Worm (Caenorhabditis elegans) whole organism, L4 larva: ENCODE measurements around the gene pcyt-1.

Experiments used
- D1046.2 ChIP-seq: fragments of 200-800 bp; sonication (Bioruptor generic); IDR thresholded peaks from 2 replicates; pipeline ENCODE4 v1.3.6; 2022; ENCODE audit warnings: missing genetic modification characterization, missing compliant biosample characterization
- F26F4.8 ChIP-seq: fragments of 200-800 bp; sonication (Bioruptor generic); conservative IDR thresholded peaks from 2 replicates; pipeline ENCODE4 v1.3.6; 2022; ENCODE audit warnings: missing genetic modification characterization, missing compliant biosample characterization
- F44E2.7 ChIP-seq: fragments of 200-800 bp; sonication (Bioruptor generic); IDR thresholded peaks from 2 replicates; pipeline ENCODE4 v2.1.2; 2022; ENCODE audit warnings: missing genetic modification characterization, missing compliant biosample characterization
- T20F7.1 ChIP-seq: fragments of 200-800 bp; sonication (Bioruptor generic); optimal IDR thresholded peaks from 2 replicates; lab custom pipeline; 2018; ENCODE audit warnings: mild to moderate bottlenecking, missing genetic modification characterization, missing compliant biosample characterization
- Y48G9A.11 ChIP-seq: fragments of 200-800 bp; sonication (Bioruptor generic); IDR thresholded peaks from 2 replicates; pipeline ENCODE4 v1.3.6; 2022; ENCODE audit warnings: missing genetic modification reagents, missing genetic modification characterization, missing compliant biosample characterization
- Y75B8A.6 ChIP-seq: fragments of 200-800 bp; sonication (Bioruptor generic); IDR thresholded peaks from 2 replicates; pipeline ENCODE4 v1.3.6; 2022; ENCODE audit warnings: missing genetic modification reagents, missing genetic modification characterization, missing compliant biosample characterization
- ZK546.5 ChIP-seq, 2 experiments: sonication (generic microtip); optimal IDR thresholded peaks; 2 replicates each; lab custom pipeline; 2017; ENCODE audit warnings: missing biosample characterization in 2 of 2, missing genetic modification characterization in 2 of 2
- aha-1 ChIP-seq: fragments of 150-350 bp; peaks from one replicate; lab custom pipeline; 2014; ENCODE audit warnings: missing biosample characterization, missing genetic modification characterization
- aly-2 ChIP-seq: sonication (generic microtip); optimal IDR thresholded peaks from 2 replicates; lab custom pipeline; 2018; ENCODE audit warnings: missing biosample characterization, missing genetic modification characterization
- ceh-20 ChIP-seq: fragments of 200-800 bp; sonication (Bioruptor generic); IDR thresholded peaks from 2 replicates; pipeline ENCODE4 v1.3.6; 2022; ENCODE audit warnings: missing genetic modification reagents, missing genetic modification characterization, missing compliant biosample characterization
- ceh-32 ChIP-seq: sonication (generic microtip); optimal IDR thresholded peaks from 2 replicates; lab custom pipeline; 2016; ENCODE audit warnings: mild to moderate bottlenecking, missing genetic modification characterization, missing compliant biosample characterization; ENCODE audit not compliant: poor library complexity
- ceh-62 ChIP-seq: sonication (generic microtip); optimal IDR thresholded peaks from 2 replicates; lab custom pipeline; 2017; ENCODE audit warnings: missing biosample characterization, missing genetic modification characterization
- ces-1 ChIP-seq: fragments of 150-350 bp; sonication (generic microtip); optimal IDR thresholded peaks from 4 replicates; lab custom pipeline; 2014; ENCODE audit warnings: missing biosample characterization, missing genetic modification reagents, missing genetic modification characterization
- ctbp-1 ChIP-seq: fragments of 200-800 bp; sonication (Bioruptor generic); IDR thresholded peaks from 2 replicates; pipeline ENCODE4 v1.3.6; 2022; ENCODE audit warnings: missing genetic modification reagents, missing genetic modification characterization, missing compliant biosample characterization
- daf-16 ChIP-seq, 3 experiments: sonication (generic microtip); optimal IDR thresholded peaks; 2 replicates each; lab custom pipeline; 2016 to 2017; ENCODE audit warnings: missing genetic modification characterization in 3 of 3, missing genetic modification reagents in 3 of 3, mild to moderate bottlenecking in 2 of 3, missing compliant biosample characterization in 2 of 3, missing biosample characterization in 1 of 3, moderate library complexity in 1 of 3
- daf-19 ChIP-seq: fragments of 200-800 bp; sonication (Bioruptor generic); conservative IDR thresholded peaks from 2 replicates; pipeline ENCODE4 v1.3.6; 2022; ENCODE audit warnings: missing genetic modification characterization, missing compliant biosample characterization
- daf-8 ChIP-seq: fragments of 200-800 bp; sonication (Bioruptor generic); IDR thresholded peaks from 2 replicates; pipeline ENCODE4 v1.3.6; 2022; ENCODE audit warnings: missing genetic modification characterization, missing compliant biosample characterization
- dmd-6 ChIP-seq: fragments of 200-800 bp; sonication (Bioruptor generic); IDR thresholded peaks from 2 replicates; pipeline ENCODE4 v1.3.6; 2022; ENCODE audit warnings: missing genetic modification reagents, missing genetic modification characterization, missing compliant biosample characterization
- dmd-8 ChIP-seq: fragments of 200-800 bp; sonication (Bioruptor generic); IDR thresholded peaks from 2 replicates; pipeline ENCODE4 v1.3.6; 2022; ENCODE audit warnings: missing genetic modification characterization, missing compliant biosample characterization
- egl-27 ChIP-seq: sonication (generic microtip); optimal IDR thresholded peaks from 3 replicates; lab custom pipeline; 2017; ENCODE audit warnings: missing biosample characterization, missing genetic modification reagents, missing genetic modification characterization
- egl-43 ChIP-seq: fragments of 200-800 bp; sonication (Bioruptor generic); IDR thresholded peaks from 2 replicates; pipeline ENCODE4 v1.3.6; 2022; ENCODE audit warnings: missing genetic modification reagents, missing genetic modification characterization, missing compliant biosample characterization
- hmg-1.1 ChIP-seq: fragments of 200-800 bp; sonication (Bioruptor generic); IDR thresholded peaks from 2 replicates; pipeline ENCODE4 v1.3.6; 2022; ENCODE audit warnings: missing genetic modification reagents, missing genetic modification characterization, missing compliant biosample characterization
- lim-7 ChIP-seq: fragments of 200-800 bp; sonication (Bioruptor generic); IDR thresholded peaks from 2 replicates; pipeline ENCODE4 v1.3.6; 2022; ENCODE audit warnings: missing genetic modification characterization, missing compliant biosample characterization
- lin-1 ChIP-seq: fragments of 200-800 bp; sonication (Bioruptor generic); IDR thresholded peaks from 2 replicates; pipeline ENCODE4 v1.3.6; 2022; ENCODE audit warnings: missing genetic modification reagents, missing genetic modification characterization, missing compliant biosample characterization
- lin-29 ChIP-seq: fragments of 200-800 bp; sonication (Bioruptor generic); IDR thresholded peaks from 2 replicates; pipeline ENCODE4 v1.3.6; 2022; ENCODE audit warnings: missing genetic modification reagents, missing genetic modification characterization, missing compliant biosample characterization
- lin-38 ChIP-seq: fragments of 200-800 bp; sonication (Bioruptor generic); IDR thresholded peaks from 2 replicates; pipeline ENCODE4 v1.3.6; 2022; ENCODE audit warnings: missing genetic modification reagents, missing genetic modification characterization, missing compliant biosample characterization
- lir-3 ChIP-seq: sonication (generic microtip); optimal IDR thresholded peaks from 2 replicates; lab custom pipeline; 2016; ENCODE audit warnings: mild to moderate bottlenecking, missing genetic modification characterization, missing compliant biosample characterization
- madf-9 ChIP-seq: fragments of 200-800 bp; sonication (Bioruptor generic); conservative IDR thresholded peaks from 2 replicates; pipeline ENCODE4 v1.3.6; 2022; ENCODE audit warnings: missing genetic modification reagents, missing genetic modification characterization, missing compliant biosample characterization
- mdt-29 ChIP-seq: fragments of 200-800 bp; sonication (Bioruptor generic); IDR thresholded peaks from 2 replicates; pipeline ENCODE4 v1.3.6; 2022; ENCODE audit warnings: missing genetic modification reagents, missing genetic modification characterization, missing compliant biosample characterization
- nhr-237 ChIP-seq: sonication (generic microtip); optimal IDR thresholded peaks from 2 replicates; lab custom pipeline; 2017; ENCODE audit warnings: missing biosample characterization, missing genetic modification characterization
- nhr-28 ChIP-seq: fragments of 150-350 bp; optimal IDR thresholded peaks from 2 replicates; lab custom pipeline; 2014; ENCODE audit warnings: missing biosample characterization, missing genetic modification characterization
- nhr-48 ChIP-seq: sonication (generic microtip); optimal IDR thresholded peaks from 2 replicates; lab custom pipeline; 2016; ENCODE audit warnings: mild to moderate bottlenecking, missing genetic modification characterization, missing compliant biosample characterization
- pha-4 ChIP-seq, 2 experiments: fragments of 150-350 bp in 1 of 2; fragments of 200-800 bp in 1 of 2; sonication (Bioruptor generic) in 1 of 2; IDR thresholded peaks in 1 of 2; optimal IDR thresholded peaks in 1 of 2; 2 replicates each; pipeline versions ENCODE4 v1.3.6 to Lab custom; 2014 to 2022; ENCODE audit warnings: missing genetic modification characterization in 2 of 2, missing genetic modification reagents in 2 of 2, missing biosample characterization in 1 of 2, missing compliant biosample characterization in 1 of 2
- rbr-2 ChIP-seq: sonication (generic microtip); optimal IDR thresholded peaks from 2 replicates; lab custom pipeline; 2016; ENCODE audit warnings: missing genotype, missing genetic modification characterization, missing compliant biosample characterization
- sdz-12 ChIP-seq: fragments of 200-800 bp; sonication (Bioruptor generic); optimal IDR thresholded peaks from 2 replicates; lab custom pipeline; 2018; ENCODE audit warnings: mild to moderate bottlenecking, missing genetic modification characterization, missing compliant biosample characterization
- set-16 ChIP-seq: fragments of 200-800 bp; sonication (Bioruptor generic); IDR thresholded peaks from 2 replicates; pipeline ENCODE4 v1.3.6; 2022; ENCODE audit warnings: missing genetic modification reagents, missing genetic modification characterization, missing compliant biosample characterization
- spr-1 ChIP-seq: sonication (generic microtip); optimal IDR thresholded peaks from 2 replicates; lab custom pipeline; 2016; ENCODE audit warnings: mild to moderate bottlenecking, missing genetic modification characterization, missing compliant biosample characterization
- spr-3 ChIP-seq: fragments of 200-800 bp; sonication (Bioruptor generic); optimal IDR thresholded peaks from 2 replicates; lab custom pipeline; 2018; ENCODE audit warnings: mild to moderate bottlenecking, missing genetic modification characterization, missing compliant biosample characterization
- tag-97 ChIP-seq: fragments of 200-800 bp; sonication (Bioruptor generic); IDR thresholded peaks from 2 replicates; pipeline ENCODE4 v1.3.6; 2022; ENCODE audit warnings: missing genetic modification characterization, missing compliant biosample characterization
- unc-62 ChIP-seq, 3 experiments: fragments of 150-350 bp in 1 of 3; sonication (generic microtip); optimal IDR thresholded peaks in 2 of 3; peaks in 1 of 3; 1 replicate in 1 of 3; 2 replicates in 2 of 3; lab custom pipeline; 2014 to 2017; ENCODE audit warnings: missing biosample characterization in 3 of 3, missing genetic modification characterization in 3 of 3, missing genetic modification reagents in 3 of 3, missing genotype in 1 of 3
- vab-7 ChIP-seq: fragments of 200-800 bp; sonication (Bioruptor generic); IDR thresholded peaks from 2 replicates; pipeline ENCODE4 v1.3.6; 2022; ENCODE audit warnings: missing genetic modification reagents, missing genetic modification characterization, missing compliant biosample characterization
- zip-11 ChIP-seq: fragments of 200-800 bp; sonication (Bioruptor generic); IDR thresholded peaks from 2 replicates; pipeline ENCODE4 v1.3.6; 2022; ENCODE audit warnings: missing genetic modification characterization, missing compliant biosample characterization

Gene pcyt-1

DNA sequence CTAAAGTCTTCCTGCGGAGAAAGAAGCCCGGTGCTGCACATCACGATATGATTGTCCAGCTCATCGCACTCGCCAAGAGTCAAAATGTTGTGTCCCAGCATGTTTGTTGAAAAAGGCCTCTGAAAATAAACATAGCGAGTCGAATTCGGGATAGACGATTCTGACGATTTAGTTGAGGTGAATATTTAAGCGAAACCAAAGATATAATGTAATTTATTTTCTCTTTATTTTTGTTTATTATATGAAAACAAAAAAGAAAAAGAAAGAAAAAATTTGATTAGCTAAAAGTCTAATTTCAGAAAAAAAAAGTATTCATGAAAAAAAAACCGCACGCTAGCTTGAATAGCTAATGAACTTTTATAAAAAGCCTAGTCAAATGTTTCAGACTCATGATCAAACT, 39.5 kb upstream of the pcyt-1 start, which contains the start of gene ceh-14:
TSS of gene ceh-14 (minus strand) at position 101 of the 400 bp plus-strand sequence.
- TF ChIP-seq lin-1, result no peak
- TF ChIP-seq egl-27, result no peak
- TF ChIP-seq T20F7.1, result no peak
- no peak for TF ChIP-seq set-16
- no peak for TF ChIP-seq Y48G9A.11 (GFP tag; lab: Robert Waterston, UW)
- no peak for TF ChIP-seq ceh-62 (tag; lab: Kevin White, UChicago)
- no peak for TF ChIP-seq daf-8
- no peak for TF ChIP-seq spr-1 (tag; lab: Kevin White, UChicago)
- no peak for TF ChIP-seq dmd-6
- no peak for TF ChIP-seq lir-3 (tag; lab: Kevin White, UChicago)

DNA sequence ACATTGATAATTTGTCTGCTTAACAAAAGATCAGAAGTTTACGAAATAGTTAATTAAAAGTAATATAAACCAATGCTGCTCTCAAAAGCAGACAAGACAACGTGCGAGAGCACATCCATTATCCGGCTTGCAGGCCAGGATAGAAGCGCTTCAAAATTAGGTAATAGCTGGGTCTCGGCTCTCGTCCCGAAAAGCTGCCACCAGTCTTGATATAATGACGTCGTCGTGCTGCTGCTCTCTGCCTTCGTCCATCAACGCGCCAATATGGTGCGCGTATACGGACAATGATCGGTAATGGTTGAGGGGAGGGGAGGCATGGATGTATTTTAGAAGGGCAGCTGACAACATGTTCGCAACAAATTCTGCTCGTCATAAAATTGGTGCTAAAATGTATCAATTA, 37.7 kb upstream of the pcyt-1 start:
- TF ChIP-seq egl-43 (GFP tag; lab: Robert Waterston, UW) (peak; percentile 60; the same call in 1 of the 2 replicates), lin-29 (GFP tag; lab: Robert Waterston, UW) (no peak)

DNA sequence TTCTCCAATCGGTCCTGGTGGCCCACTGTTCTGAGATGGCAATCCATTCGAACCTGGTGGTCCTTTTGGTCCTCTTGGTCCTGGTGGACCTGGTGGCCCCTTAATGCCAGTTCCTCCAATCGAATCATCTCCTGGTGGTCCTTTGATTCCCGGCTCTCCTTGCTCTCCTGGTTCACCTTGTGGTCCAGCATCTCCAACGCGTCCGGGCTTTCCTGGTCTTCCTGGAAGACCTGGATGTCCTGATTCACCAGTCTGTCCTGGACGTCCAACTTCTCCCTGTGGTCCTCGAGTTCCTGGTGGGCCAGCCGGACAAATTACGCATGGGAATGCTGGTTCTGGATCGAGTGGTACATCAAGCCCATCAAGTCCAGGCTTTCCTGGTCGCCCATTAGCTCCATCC, 35.3 kb upstream of the pcyt-1 start:
- 0 out of 2 replicates have a peak, but pooled peaks have one; percentile 16 for TF ChIP-seq dmd-8
- TF ChIP-seq lin-1, result no peak
- TF ChIP-seq ceh-20 (GFP tag; lab: Robert Waterston, UW), result no peak
- no peak for TF ChIP-seq ceh-32 (tag; lab: Kevin White, UChicago)
- no peak for TF ChIP-seq madf-9
- no peak for TF ChIP-seq lim-7 (GFP tag; lab: Robert Waterston, UW)
- TF ChIP-seq aha-1, result peak; percentile 84
- TF ChIP-seq nhr-28, result no peak
- no peak for TF ChIP-seq Y75B8A.6 (GFP tag; lab: Robert Waterston, UW)
- TF ChIP-seq ZK546.5 (tag; optimal IDR thresholded peaks at IDR 0.05; lab: Kevin White, UChicago), result no peak
- no peak for TF ChIP-seq spr-3 (GFP tag; lab: Kevin White, UChicago)
- no peak for TF ChIP-seq F44E2.7 (GFP tag; lab: Robert Waterston, UW)
- no peak for TF ChIP-seq vab-7 (GFP tag; lab: Robert Waterston, UW)
- no peak for TF ChIP-seq daf-16 (GFP tag; optimal IDR thresholded peaks at IDR 0.05; lab: Kevin White, UChicago)
- TF ChIP-seq daf-16 (tag; optimal IDR thresholded peaks at IDR 0.05; lab: Kevin White, UChicago), result no peak
- peak; percentile 87; the same call in 1 of the 2 replicates for TF ChIP-seq set-16
- TF ChIP-seq aly-2 (tag; lab: Kevin White, UChicago), result no peak
- no peak for TF ChIP-seq ctbp-1 (GFP tag; lab: Robert Waterston, UW)
- TF ChIP-seq daf-19 (GFP tag; lab: Robert Waterston, UW), result no peak
- TF ChIP-seq sdz-12 (GFP tag; lab: Kevin White, UChicago), result no peak
- TF ChIP-seq pha-4 (GFP tag; IDR thresholded peaks at IDR 0.05; lab: Robert Waterston, UW), result no peak
- no peak for TF ChIP-seq pha-4 (tag; optimal IDR thresholded peaks at IDR 0.05; lab: Kevin White, UChicago)

DNA sequence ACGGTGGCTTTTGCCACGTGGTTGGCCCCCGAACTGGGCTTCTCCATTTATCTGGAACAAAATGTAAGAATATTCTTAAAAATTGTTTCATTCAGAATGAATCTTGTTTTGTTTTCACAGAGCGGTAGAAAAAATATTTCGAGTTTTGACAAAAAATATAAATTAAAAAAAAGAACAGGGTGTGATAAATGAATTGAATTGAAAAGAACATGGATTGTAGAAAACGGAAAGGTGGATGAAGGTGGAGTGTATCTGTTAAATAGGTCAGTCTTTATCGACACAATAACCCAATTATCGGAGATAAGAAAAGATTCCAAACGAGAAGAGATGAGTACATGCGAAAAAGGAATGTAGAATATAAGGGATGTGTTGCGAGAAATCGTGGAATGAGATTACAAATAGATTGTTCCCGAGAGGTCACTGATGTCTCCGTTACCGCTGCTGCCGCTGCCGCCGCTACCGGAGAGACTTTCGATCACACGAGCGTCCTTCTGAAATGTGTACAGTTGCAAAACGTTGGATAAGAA, 34.4 kb upstream of the pcyt-1 start, which contains the start of gene dpy-7:
TSS of gene dpy-7 (minus strand) at position 51 of the 527 bp plus-strand sequence.
- TF ChIP-seq tag-97 (GFP tag; lab: Robert Waterston, UW) (no peak), unc-62 (GFP tag; optimal IDR thresholded peaks at IDR 0.05 in 1 of 2; lab: Kevin White, UChicago) (peak in 1 of 2 experiments; percentile 41), unc-62 (tag; optimal IDR thresholded peaks at IDR 0.05; lab: Kevin White, UChicago) (no peak), dmd-6 (no peak), ces-1 (no peak)

DNA sequence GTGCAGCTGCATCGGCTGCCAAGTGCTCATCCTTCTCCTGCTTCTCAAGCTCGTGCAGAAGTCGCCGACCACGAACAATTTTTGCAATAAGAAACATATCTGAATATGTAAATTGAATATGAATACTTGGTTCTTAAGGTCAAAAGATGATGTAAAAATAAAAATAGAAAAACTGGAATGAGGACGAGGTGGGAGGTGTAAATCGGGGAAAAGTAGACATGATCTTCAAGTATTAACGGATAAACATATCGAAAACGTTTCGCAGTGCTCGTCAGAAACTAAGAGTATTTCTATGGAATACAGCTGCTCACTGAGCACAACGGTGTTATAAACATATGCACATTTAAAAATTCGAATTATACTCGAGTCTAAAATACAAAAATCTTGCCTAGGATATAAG, 32.1 kb upstream of the pcyt-1 start, which contains the start of gene glb-16:
TSS of gene glb-16 (minus strand) at position 101 of the 400 bp plus-strand sequence.
- TF ChIP-seq zip-11 (no peak), nhr-237 (tag; lab: Kevin White, UChicago) (no peak), hmg-1.1 (GFP tag; lab: Robert Waterston, UW) (no peak), ctbp-1 (GFP tag; lab: Robert Waterston, UW) (no peak), lir-3 (tag; lab: Kevin White, UChicago) (no peak), F26F4.8 (GFP tag; lab: Robert Waterston, UW) (no peak), ceh-20 (GFP tag; lab: Robert Waterston, UW) (no peak), daf-8 (no peak), lin-38 (GFP tag; lab: Robert Waterston, UW) (no peak), daf-16 (GFP tag; optimal IDR thresholded peaks at IDR 0.05; lab: Kevin White, UChicago) (no peak), daf-16 (tag; optimal IDR thresholded peaks at IDR 0.05; lab: Kevin White, UChicago) (no peak), vab-7 (GFP tag; lab: Robert Waterston, UW) (no peak), rbr-2 (no peak), D1046.2 (GFP tag; lab: Robert Waterston, UW) (no peak), nhr-48 (tag; lab: Kevin White, UChicago) (no peak), mdt-29 (GFP tag; lab: Robert Waterston, UW) (no peak)
- TF ChIP-seq, all 104 proteins: peak for 0
